Fruit fly (Drosophila melanogaster) whole organism, embryonic: ENCODE measurements around the gene trk.

ENCODE experiments used
- B-H2 ChIP-seq: fragments of 200-800 bp; sonication (Bioruptor generic); optimal IDR thresholded peaks from 2 replicates; lab custom pipeline; 2018; ENCODE audit warnings: missing biosample characterization, mild to moderate bottlenecking, missing genetic modification characterization
- C15 ChIP-seq: fragments of 200-800 bp; sonication (Bioruptor generic); IDR thresholded peaks from 3 replicates; pipeline ENCODE4 v1.3.6; 2022; ENCODE audit warnings: missing biosample characterization, missing genetic modification characterization
- CG10654 ChIP-seq: fragments of 200-800 bp; sonication (Bioruptor generic); optimal IDR thresholded peaks from 2 replicates; lab custom pipeline; 2016; ENCODE audit warnings: missing biosample characterization, missing genetic modification characterization
- CG15073 ChIP-seq: fragments of 200-800 bp; sonication (Bioruptor generic); optimal IDR thresholded peaks from 2 replicates; lab custom pipeline; 2016; ENCODE audit warnings: missing biosample characterization, missing genetic modification characterization
- CG1603 ChIP-seq: fragments of 200-800 bp; sonication (Bioruptor generic); optimal IDR thresholded peaks from 2 replicates; lab custom pipeline; 2019; ENCODE audit warnings: missing biosample characterization, mild to moderate bottlenecking, missing genetic modification characterization, moderate library complexity
- CG1792 ChIP-seq: fragments of 200-800 bp; sonication (Bioruptor generic); optimal IDR thresholded peaks from 2 replicates; lab custom pipeline; 2016; ENCODE audit warnings: missing biosample characterization, missing genetic modification characterization
- CG18262 ChIP-seq: fragments of 200-800 bp; optimal IDR thresholded peaks from 3 replicates; lab custom pipeline; 2019; ENCODE audit warnings: missing biosample characterization, mild to moderate bottlenecking, missing genetic modification characterization, moderate library complexity
- CG2202 ChIP-seq: fragments of 200-800 bp; sonication (Bioruptor generic); optimal IDR thresholded peaks from 2 replicates; lab custom pipeline; 2018; ENCODE audit warnings: missing biosample characterization, mild to moderate bottlenecking, missing genetic modification characterization
- CG30020 ChIP-seq: fragments of 200-800 bp; optimal IDR thresholded peaks from 2 replicates; lab custom pipeline; 2019; ENCODE audit warnings: missing biosample characterization, mild to moderate bottlenecking, missing genetic modification characterization, moderate library complexity
- CG31224 ChIP-seq: fragments of 200-800 bp; sonication (Bioruptor generic); IDR thresholded peaks from 2 replicates; pipeline ENCODE4 v1.3.6; 2022; ENCODE audit warnings: missing biosample characterization, missing genetic modification characterization
- CG31441 ChIP-seq: fragments of 200-800 bp; sonication (Bioruptor generic); IDR thresholded peaks from 2 replicates; pipeline ENCODE4 v1.3.6; 2022; ENCODE audit warnings: missing biosample characterization, missing genetic modification characterization
- CG3163 ChIP-seq: fragments of 200-800 bp; sonication (Bioruptor generic); optimal IDR thresholded peaks from 3 replicates; lab custom pipeline; 2016; ENCODE audit warnings: missing biosample characterization, missing genetic modification characterization
- CG3838 ChIP-seq: fragments of 200-800 bp; sonication (Bioruptor generic); optimal IDR thresholded peaks from 3 replicates; lab custom pipeline; 2016; ENCODE audit warnings: missing biosample characterization, missing genetic modification characterization
- CG3995 ChIP-seq: fragments of 200-800 bp; sonication (Bioruptor generic); optimal IDR thresholded peaks from 3 replicates; lab custom pipeline; 2016; ENCODE audit warnings: missing biosample characterization, missing genetic modification characterization
- CG43689 ChIP-seq: fragments of 200-800 bp; sonication (Bioruptor generic); IDR thresholded peaks from 2 replicates; pipeline ENCODE4 v1.3.6; 2022; ENCODE audit warnings: missing biosample characterization, missing genetic modification characterization
- CG9609 ChIP-seq: fragments of 200-800 bp; sonication (Bioruptor generic); optimal IDR thresholded peaks from 3 replicates; lab custom pipeline; 2016; ENCODE audit warnings: missing biosample characterization, missing genetic modification characterization
- Chrac-16 ChIP-seq: fragments of 200-800 bp; sonication (Bioruptor generic); optimal IDR thresholded peaks from 3 replicates; lab custom pipeline; 2016; ENCODE audit warnings: missing biosample characterization, missing genetic modification characterization
- E2f2 ChIP-seq: fragments of 200-800 bp; sonication (Bioruptor generic); IDR thresholded peaks from 2 replicates; pipeline ENCODE4 v1.3.6; 2022; ENCODE audit warnings: missing biosample characterization, missing genetic modification characterization
- Elba2 ChIP-seq: fragments of 200-800 bp; sonication (Bioruptor generic); optimal IDR thresholded peaks from 3 replicates; lab custom pipeline; 2016; ENCODE audit warnings: missing biosample characterization, missing genetic modification characterization
- MESR4 ChIP-seq: fragments of 200-800 bp; sonication (Bioruptor generic); optimal IDR thresholded peaks from 2 replicates; lab custom pipeline; 2018; ENCODE audit warnings: missing biosample characterization, mild to moderate bottlenecking, missing genetic modification characterization, moderate library complexity
- Max ChIP-seq: fragments of 200-800 bp; sonication (Bioruptor generic); optimal IDR thresholded peaks from 2 replicates; lab custom pipeline; 2016; ENCODE audit warnings: missing biosample characterization, mild to moderate bottlenecking, missing genetic modification characterization
- NfI ChIP-seq: fragments of 200-800 bp; sonication (Bioruptor generic); optimal IDR thresholded peaks from 3 replicates; lab custom pipeline; 2018; ENCODE audit warnings: missing biosample characterization, mild to moderate bottlenecking, missing genetic modification characterization, moderate library complexity
- Oaz ChIP-seq: fragments of 200-800 bp; sonication (Bioruptor generic); IDR thresholded peaks from 2 replicates; pipeline ENCODE4 v1.3.6; 2022; ENCODE audit warnings: missing biosample characterization, missing genetic modification characterization
- Side ChIP-seq: fragments of 200-800 bp; sonication (Bioruptor generic); optimal IDR thresholded peaks from 2 replicates; lab custom pipeline; 2016; ENCODE audit warnings: missing biosample characterization, missing genetic modification characterization
- Sry-β ChIP-seq: fragments of 200-800 bp; sonication (Bioruptor generic); optimal IDR thresholded peaks from 2 replicates; lab custom pipeline; 2018; ENCODE audit warnings: missing biosample characterization, mild to moderate bottlenecking, missing genetic modification characterization, moderate library complexity
- Taf1 ChIP-seq: fragments of 200-800 bp; sonication (Bioruptor generic); IDR thresholded peaks from 2 replicates; pipeline ENCODE4 v1.3.6; 2022; ENCODE audit warnings: missing biosample characterization, missing genetic modification characterization
- Tbp ChIP-seq: fragments of >200 bp; optimal IDR thresholded peaks from 2 replicates; lab custom pipeline; 2018; ENCODE audit warnings: missing biosample characterization, missing genetic modification characterization
- Trl ChIP-seq, 3 experiments: fragments of >200 bp in 2 of 3; fragments of 200-800 bp in 1 of 3; sonication (Bioruptor generic) in 1 of 3; optimal IDR thresholded peaks; 2 replicates in 1 of 3; 3 replicates in 2 of 3; lab custom pipeline; 2016 to 2017; ENCODE audit warnings: missing biosample characterization in 1 of 3, missing genetic modification characterization in 1 of 3
- Usf ChIP-seq: fragments of 200-800 bp; sonication (Bioruptor generic); optimal IDR thresholded peaks from 2 replicates; lab custom pipeline; 2017; ENCODE audit warnings: missing genotype, missing biosample characterization, missing genetic modification characterization
- Xrp1 ChIP-seq: fragments of 200-800 bp; sonication (Bioruptor generic); IDR thresholded peaks from 2 replicates; pipeline ENCODE4 v1.3.6; 2022; ENCODE audit warnings: missing biosample characterization, missing genetic modification characterization
- ara ChIP-seq: fragments of 200-800 bp; sonication (Bioruptor generic); IDR thresholded peaks from 2 replicates; pipeline ENCODE4 v1.3.6; 2022; ENCODE audit warnings: missing biosample characterization, missing genetic modification characterization
- chn ChIP-seq: fragments of 200-800 bp; sonication (Bioruptor generic); optimal IDR thresholded peaks from 2 replicates; lab custom pipeline; 2016; ENCODE audit warnings: missing biosample characterization, missing genetic modification characterization
- dm ChIP-seq: fragments of 200-800 bp; sonication (Bioruptor generic); optimal IDR thresholded peaks from 3 replicates; lab custom pipeline; 2016; ENCODE audit warnings: missing biosample characterization, missing genetic modification characterization
- dmrt99B ChIP-seq: fragments of 200-800 bp; sonication (Bioruptor generic); optimal IDR thresholded peaks from 2 replicates; lab custom pipeline; 2018; ENCODE audit warnings: missing biosample characterization, mild to moderate bottlenecking, missing genetic modification characterization, moderate library complexity
- ewg ChIP-seq: fragments of 200-800 bp; sonication (Bioruptor generic); optimal IDR thresholded peaks from 3 replicates; lab custom pipeline; 2017; ENCODE audit warnings: mild to moderate bottlenecking, missing biosample characterization, missing genetic modification reagents, missing genetic modification characterization
- fu2 ChIP-seq: fragments of 200-800 bp; sonication (Bioruptor generic); optimal IDR thresholded peaks from 2 replicates; lab custom pipeline; 2016; ENCODE audit warnings: missing biosample characterization, missing genetic modification characterization
- hth ChIP-seq: fragments of >200 bp; optimal IDR thresholded peaks from 2 replicates; lab custom pipeline; 2017; ENCODE audit warnings: inconsistent platforms
- insv ChIP-seq, 2 experiments: fragments of 200-800 bp; sonication (Bioruptor generic); optimal IDR thresholded peaks; 3 replicates each; lab custom pipeline; 2016 to 2018; ENCODE audit warnings: missing biosample characterization in 2 of 2, missing genetic modification characterization in 2 of 2
- kah ChIP-seq: fragments of 200-800 bp; sonication (Bioruptor generic); optimal IDR thresholded peaks from 2 replicates; lab custom pipeline; 2018; ENCODE audit warnings: missing biosample characterization, mild to moderate bottlenecking, missing genetic modification characterization
- nerfin-1 ChIP-seq: fragments of 200-800 bp; sonication (Bioruptor generic); optimal IDR thresholded peaks from 3 replicates; lab custom pipeline; 2019; ENCODE audit warnings: missing biosample characterization, mild to moderate bottlenecking, missing genetic modification characterization, moderate library complexity
- pfk ChIP-seq: fragments of 200-800 bp; sonication (Bioruptor generic); optimal IDR thresholded peaks from 2 replicates; lab custom pipeline; 2018; ENCODE audit warnings: missing biosample characterization, mild to moderate bottlenecking, missing genetic modification characterization, moderate library complexity
- phol ChIP-seq: fragments of 200-800 bp; sonication (Bioruptor generic); optimal IDR thresholded peaks from 3 replicates; lab custom pipeline; 2018; ENCODE audit warnings: missing biosample characterization, mild to moderate bottlenecking, missing genetic modification characterization, moderate library complexity
- pnt ChIP-seq: fragments of 200-800 bp; sonication (Bioruptor generic); optimal IDR thresholded peaks from 3 replicates; lab custom pipeline; 2016; ENCODE audit warnings: missing biosample characterization, missing genetic modification characterization
- prd ChIP-seq, 3 experiments: fragments of >200 bp in 2 of 3; fragments of 200-800 bp in 1 of 3; sonication (Bioruptor generic) in 1 of 3; optimal IDR thresholded peaks in 2 of 3; IDR thresholded peaks in 1 of 3; 2 replicates in 2 of 3; 3 replicates in 1 of 3; pipeline versions ENCODE4 v1.3.6 to Lab custom; 2017 to 2022; ENCODE audit warnings: missing biosample characterization in 1 of 3, missing genetic modification characterization in 1 of 3
- schlank ChIP-seq: fragments of 200-800 bp; sonication (Bioruptor generic); optimal IDR thresholded peaks from 2 replicates; lab custom pipeline; 2018; ENCODE audit warnings: missing biosample characterization, mild to moderate bottlenecking, missing genetic modification characterization
- sd ChIP-seq: fragments of 200-800 bp; sonication (Bioruptor generic); optimal IDR thresholded peaks from 3 replicates; lab custom pipeline; 2018; ENCODE audit warnings: missing biosample characterization, mild to moderate bottlenecking, missing genetic modification characterization, moderate library complexity
- sima ChIP-seq: fragments of 200-800 bp; sonication (Bioruptor generic); optimal IDR thresholded peaks from 2 replicates; lab custom pipeline; 2016; ENCODE audit warnings: missing biosample characterization, missing genetic modification characterization
- sisA ChIP-seq: fragments of 200-800 bp; sonication (Bioruptor generic); IDR thresholded peaks from 2 replicates; pipeline ENCODE4 v1.3.6; 2022; ENCODE audit warnings: missing biosample characterization, missing genetic modification characterization
- tgo ChIP-seq: fragments of 200-800 bp; sonication (Bioruptor generic); IDR thresholded peaks from 3 replicates; pipeline ENCODE4 v1.3.6; 2022; ENCODE audit warnings: missing biosample characterization, missing genetic modification characterization
- ttk ChIP-seq: fragments of 200-800 bp; sonication (Bioruptor generic); IDR thresholded peaks from 2 replicates; pipeline ENCODE4 v2.1.2; 2022; ENCODE audit warnings: missing biosample characterization, missing genetic modification characterization
- unpg ChIP-seq: fragments of 200-800 bp; sonication (Bioruptor generic); optimal IDR thresholded peaks from 3 replicates; lab custom pipeline; 2018; ENCODE audit warnings: missing biosample characterization, mild to moderate bottlenecking, missing genetic modification characterization, moderate library complexity
- vnd ChIP-seq: fragments of 200-800 bp; sonication (Bioruptor generic); IDR thresholded peaks from 3 replicates; pipeline ENCODE4 v1.3.6; 2022; ENCODE audit warnings: missing biosample characterization, missing genetic modification characterization; ENCODE audit not compliant: partially characterized antibody

Gene trk

dm6 chr2L:10299810-10300147 is 27.7 kb upstream of the trk start, which contains the start of gene CYLD (continued):
- TF ChIP-seq CG9609 (GFP tag; lab: Kevin White, UChicago) = no peak
- TF ChIP-seq Sry-β = no peak
- TF ChIP-seq CG43689 = no peak
- TF ChIP-seq Xrp1 (GFP tag; lab: Robert Waterston, UW) = peak; percentile 76
- peak; percentile 87 for TF ChIP-seq CG30020 (tag; lab: Kevin White, UChicago)
- no peak for TF ChIP-seq prd (optimal IDR thresholded peaks at IDR 0.05; lab: Kevin White, UChicago)
- peak; percentile 67 for TF ChIP-seq prd (GFP tag; IDR thresholded peaks at IDR 0.05; lab: Robert Waterston, UW)
- no peak for TF ChIP-seq CG3163 (GFP tag; lab: Kevin White, UChicago)
- TF ChIP-seq CG10654 = peak; percentile 61
- TF ChIP-seq C15 (GFP tag; lab: Robert Waterston, UW) = no peak
- peak; percentile 83 for TF ChIP-seq unpg
- TF ChIP-seq schlank (tag; lab: Kevin White, UChicago) = no peak
- TF ChIP-seq CG15073 (GFP tag; lab: Kevin White, UChicago) = no peak
- no peak for TF ChIP-seq Oaz (GFP tag; lab: Robert Waterston, UW)
- no peak for TF ChIP-seq CG1792 (GFP tag; lab: Kevin White, UChicago)
- no peak for TF ChIP-seq ewg (GFP tag; lab: Kevin White, UChicago)
- no peak for TF ChIP-seq pfk (GFP tag; lab: Kevin White, UChicago)
- no peak for TF ChIP-seq fu2 (GFP tag; lab: Kevin White, UChicago)
- TF ChIP-seq ara (GFP tag; lab: Robert Waterston, UW) = peak; percentile 55; the same call in 1 of the 2 replicates
- TF ChIP-seq dmrt99B = peak; percentile 72
- TF ChIP-seq sisA (GFP tag; lab: Robert Waterston, UW) = no peak
- peak; percentile 65 for TF ChIP-seq E2f2 (GFP tag; lab: Robert Waterston, UW)
- TF ChIP-seq Chrac-16 (GFP tag; lab: Kevin White, UChicago) = peak; percentile 60
- TF ChIP-seq Usf (GFP tag; lab: Kevin White, UChicago) = no peak
- peak; percentile 29 for TF ChIP-seq Max (GFP tag; lab: Kevin White, UChicago)
- no peak for TF ChIP-seq vnd (GFP tag; lab: Robert Waterston, UW)
- peak; percentile 61; the same call in 2 of the 3 replicates for TF ChIP-seq tgo (GFP tag; lab: Robert Waterston, UW)
- no peak for TF ChIP-seq CG31224 (GFP tag; lab: Robert Waterston, UW)
- no peak for TF ChIP-seq Side (GFP tag; lab: Kevin White, UChicago)
- peak; percentile 37 for TF ChIP-seq nerfin-1
- no peak for TF ChIP-seq Taf1 (GFP tag; lab: Robert Waterston, UW)
- peak; percentile 35 for TF ChIP-seq CG3838 (GFP tag; lab: Kevin White, UChicago)
- peak; percentile 2 for TF ChIP-seq pnt
- no peak for TF ChIP-seq Elba2 (GFP tag; lab: Kevin White, UChicago)
- no peak for TF ChIP-seq CG3995 (GFP tag; lab: Kevin White, UChicago)
- peak; percentile 65 for TF ChIP-seq sd (tag; lab: Kevin White, UChicago)
- peak; percentile 76 for TF ChIP-seq CG31441 (GFP tag; lab: Robert Waterston, UW)
- TF ChIP-seq kah (GFP tag; lab: Kevin White, UChicago) = no peak
- peak; percentile 47 for TF ChIP-seq NfI (GFP tag; lab: Kevin White, UChicago)
- TF ChIP-seq CG2202 (tag; lab: Kevin White, UChicago) = peak; percentile 46
- peak; percentile 83 for TF ChIP-seq CG18262 (tag; lab: Kevin White, UChicago)
- no peak for TF ChIP-seq hth (lab: Kevin White, UChicago)
- TF ChIP-seq MESR4 (GFP tag; lab: Kevin White, UChicago) = peak; percentile 26
- TF ChIP-seq B-H2 (GFP tag; lab: Kevin White, UChicago) = peak; percentile 14
- TF ChIP-seq CG1603 = peak; percentile 76
- TF ChIP-seq phol = peak; percentile 77
- TF ChIP-seq ttk = no peak
- TF ChIP-seq Tbp = no peak
- TF ChIP-seq Trl (optimal IDR thresholded peaks at IDR 0.05; lab: Kevin White, UChicago) = no peak
- peak; percentile 31 for TF ChIP-seq Trl (GFP tag; optimal IDR thresholded peaks at IDR 0.05; lab: Kevin White, UChicago)
- no peak for TF ChIP-seq chn (GFP tag; lab: Kevin White, UChicago)
- no peak for TF ChIP-seq sima
- no peak for TF ChIP-seq insv (GFP tag; optimal IDR thresholded peaks at IDR 0.05; lab: Kevin White, UChicago)
- TF ChIP-seq dm (GFP tag; lab: Kevin White, UChicago) = no peak
